Fruit fly (Drosophila melanogaster): Measurements from ENCODE around the gene CG3062.
A peak's percentile ranks its signal among the peaks of the same experiment; 100 is the strongest.

Gene CG3062

DNA sequence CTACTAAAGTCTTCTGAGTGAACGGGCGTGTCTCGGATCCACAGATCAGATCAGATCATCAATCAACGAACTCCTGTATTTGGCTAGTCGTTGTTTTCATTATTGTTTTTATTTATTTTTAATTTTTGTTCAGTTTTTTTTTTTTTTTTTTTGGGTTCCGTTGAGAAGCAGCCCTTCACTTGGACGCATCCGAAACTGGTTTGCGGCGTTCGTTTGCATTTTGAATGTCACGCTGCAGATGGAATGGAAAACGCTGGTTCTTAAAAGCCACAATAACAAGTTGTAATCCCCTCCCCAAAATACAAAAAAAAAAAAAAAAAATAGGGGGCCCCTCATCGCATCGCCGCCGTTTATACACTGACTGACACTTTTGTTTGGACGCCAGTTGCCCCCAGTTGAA is 19.4 kb upstream of the CG3062 start:
- TF ChIP-seq lola (GFP tag; optimal IDR thresholded peaks at IDR 0.05), result no peak
- TF ChIP-seq nom (GFP tag; optimal IDR thresholded peaks at IDR 0.05), result peak; percentile 69
- TF ChIP-seq sqz (GFP tag; optimal IDR thresholded peaks at IDR 0.05), result peak; percentile 47

DNA sequence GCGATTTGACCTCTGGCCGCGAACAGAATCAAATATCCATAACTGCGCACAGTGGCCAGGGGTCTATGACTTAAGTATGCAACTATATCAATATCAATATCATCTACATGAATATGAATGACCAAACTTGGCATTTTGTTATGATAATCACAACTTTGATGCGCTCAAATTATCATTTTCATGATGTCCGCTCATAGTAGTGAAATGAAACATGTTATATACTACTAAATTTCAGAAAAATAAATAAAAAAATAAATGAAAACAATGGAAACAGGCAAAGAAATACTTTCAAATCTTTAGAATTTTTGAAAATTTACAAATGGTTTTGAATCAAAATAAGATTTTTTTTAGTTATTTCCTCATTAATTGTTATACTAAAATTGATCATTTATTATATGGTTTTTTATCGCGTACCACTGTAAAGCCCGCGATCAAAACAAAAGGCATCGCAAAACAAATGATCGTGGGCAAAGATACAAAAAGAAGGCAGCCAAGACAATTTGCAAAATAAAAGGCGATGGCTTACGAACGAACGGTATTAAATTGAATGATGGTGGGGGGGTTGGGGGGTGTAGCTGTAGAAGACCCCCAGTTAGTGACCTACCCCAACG is 16.1 kb upstream of the CG3062 start:
- TF ChIP-seq tin (GFP tag; optimal IDR thresholded peaks at IDR 0.05) (no peak), Atf3 (GFP tag; optimal IDR thresholded peaks at IDR 0.05) (no peak), CG13775 (GFP tag; optimal IDR thresholded peaks at IDR 0.05) (no peak), CTCF (GFP tag; optimal IDR thresholded peaks at IDR 0.05) (no peak), zf30C (GFP tag; optimal IDR thresholded peaks at IDR 0.05) (no peak), Hmx (GFP tag; optimal IDR thresholded peaks at IDR 0.05) (no peak), unpg (GFP tag; optimal IDR thresholded peaks at IDR 0.05) (no peak), E2f2 (GFP tag; IDR thresholded peaks at IDR 0.05) (no peak), nau (GFP tag; optimal IDR thresholded peaks at IDR 0.05) (no peak), CG11456 (GFP tag; IDR thresholded peaks at IDR 0.05) (no peak), hb (GFP tag; IDR thresholded peaks at IDR 0.05; ENCODE audit: partially characterized antibody) (no peak), CG15073 (GFP tag; optimal IDR thresholded peaks at IDR 0.05) (no peak)

DNA sequence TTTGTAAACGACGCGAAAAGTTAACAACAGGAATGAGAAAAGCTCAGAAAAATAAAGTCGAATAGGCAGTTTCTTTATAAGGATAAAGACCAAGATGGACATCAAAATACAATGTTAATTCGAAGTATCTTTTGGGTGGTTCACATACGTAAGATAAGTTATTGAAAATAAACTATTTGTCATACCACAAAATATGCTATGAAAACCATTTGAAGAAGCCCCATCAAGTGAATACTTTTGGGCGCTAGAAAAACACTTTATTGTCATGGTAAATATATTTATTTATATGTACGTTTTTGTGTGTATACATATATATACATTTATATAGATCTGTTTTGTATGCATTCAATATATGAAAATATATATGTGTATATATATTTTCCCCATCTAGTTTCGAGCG is 13.2 kb upstream of the CG3062 start:
- TF ChIP-seq eve (GFP tag; optimal IDR thresholded peaks at IDR 0.05), result no peak
- no peak for TF ChIP-seq CG18764 (GFP tag; optimal IDR thresholded peaks at IDR 0.05)
- no peak for TF ChIP-seq shn (GFP tag; optimal IDR thresholded peaks at IDR 0.05)
- no peak for TF ChIP-seq Deaf1 (tag; optimal IDR thresholded peaks at IDR 0.05)
- no peak for TF ChIP-seq dimm (GFP tag; IDR thresholded peaks at IDR 0.05)
- TF ChIP-seq CG10543 (GFP tag; optimal IDR thresholded peaks at IDR 0.05), result no peak
- no peak for TF ChIP-seq CG3726 (GFP tag; IDR thresholded peaks at IDR 0.05)
- no peak for TF ChIP-seq Mrtf (GFP tag; IDR thresholded peaks at IDR 0.05)
- TF ChIP-seq fd64A (GFP tag; optimal IDR thresholded peaks at IDR 0.05), result no peak
- TF ChIP-seq CoRest (tag; optimal IDR thresholded peaks at IDR 0.05), result no peak
- TF ChIP-seq bowl (GFP tag; IDR thresholded peaks at IDR 0.05), result no peak
- TF ChIP-seq CG3838 (GFP tag; optimal IDR thresholded peaks at IDR 0.05), result no peak
- no peak for TF ChIP-seq ase (GFP tag; IDR thresholded peaks at IDR 0.05)
- no peak for TF ChIP-seq Ets97D (GFP tag; optimal IDR thresholded peaks at IDR 0.05)
- no peak for TF ChIP-seq Trl (optimal IDR thresholded peaks at IDR 0.05)
- no peak for TF ChIP-seq Trl (GFP tag; optimal IDR thresholded peaks at IDR 0.05)
- TF ChIP-seq fru (optimal IDR thresholded peaks at IDR 0.05), result no peak
- no peak for TF ChIP-seq amos (GFP tag; IDR thresholded peaks at IDR 0.05; ENCODE audit: partially characterized antibody)
- no peak for TF ChIP-seq CG13624 (GFP tag; optimal IDR thresholded peaks at IDR 0.05)

dm6 chrX:4654397-4654796 is 9.7 kb upstream of the CG3062 start, which contains the start of gene CG15473:
Gene CG15473 (minus strand): TSS chrX:4654497.
- no peak for TF ChIP-seq CG11723 (GFP tag; optimal IDR thresholded peaks at IDR 0.05)
- no peak for TF ChIP-seq ranshi (GFP tag; IDR thresholded peaks at IDR 0.05)
- no peak for TF ChIP-seq CG17186 (GFP tag; optimal IDR thresholded peaks at IDR 0.05)

- TF ChIP-seq Myb (GFP tag; optimal IDR thresholded peaks at IDR 0.05), result peak; percentile 25
- TF ChIP-seq CG7372 (GFP tag; IDR thresholded peaks at IDR 0.05), result no peak
- TF ChIP-seq Gug (GFP tag; IDR thresholded peaks at IDR 0.05), result peak; percentile 16; the same call in 1 of the 4 replicates
- peak; percentile 14 for TF ChIP-seq CG12391 (tag; optimal IDR thresholded peaks at IDR 0.05)
- TF ChIP-seq Dll (GFP tag; IDR thresholded peaks at IDR 0.05; ENCODE audit: partially characterized antibody), result peak; percentile 92
- TF ChIP-seq CG7963 (GFP tag; IDR thresholded peaks at IDR 0.05; ENCODE audit: partially characterized antibody), result peak; percentile 81
- TF ChIP-seq Ets97D (GFP tag; optimal IDR thresholded peaks at IDR 0.05), result peak; percentile 13
- TF ChIP-seq Sin3A (optimal IDR thresholded peaks at IDR 0.05), result no peak
- no peak; the same call in 1 of the 2 replicates for TF ChIP-seq Adf1 (GFP tag; IDR thresholded peaks at IDR 0.05)
- no peak for TF ChIP-seq TFAM (GFP tag; optimal IDR thresholded peaks at IDR 0.05)
- TF ChIP-seq Dbx (GFP tag; IDR thresholded peaks at IDR 0.05), result no peak
- 0 out of 3 replicates have a peak, but pooled peaks have one; percentile 31 for TF ChIP-seq CG34422 (GFP tag; IDR thresholded peaks at IDR 0.05)
- no peak for TF ChIP-seq dati (GFP tag; IDR thresholded peaks at IDR 0.05)
These were observed 5.1 kb upstream of the CG3062 start, which contains the start of the genes Cbp80 and Torsin for dm6 chrX:4649751-4650150. Gene Cbp80 (plus strand): TSS chrX:4650015. Gene Torsin (minus strand): TSS chrX:4650032.

All from whole organism, embryonic.